Fruit fly (Drosophila melanogaster) whole organism, pupa: ENCODE results near the gene CG18675.

Experiments
- CG10348 ChIP-seq: fragments of 200-800 bp; sonication (Bioruptor generic); IDR thresholded peaks from 2 replicates; pipeline ENCODE4 v1.3.6; 2022; ENCODE audit warnings: missing biosample characterization, missing genetic modification characterization
- CG12605 ChIP-seq: fragments of 200-800 bp; sonication (Bioruptor generic); IDR thresholded peaks from 2 replicates; pipeline ENCODE4 v1.3.6; 2022; ENCODE audit warnings: missing biosample characterization, missing genetic modification characterization
- CG13204 ChIP-seq: fragments of 200-800 bp; sonication (Bioruptor generic); optimal IDR thresholded peaks from 2 replicates; lab custom pipeline; 2018; ENCODE audit warnings: missing biosample characterization, mild to moderate bottlenecking, missing genetic modification characterization, moderate library complexity
- CG14655 ChIP-seq: fragments of 200-800 bp; sonication (Bioruptor generic); optimal IDR thresholded peaks from 3 replicates; lab custom pipeline; 2017; ENCODE audit warnings: mild to moderate bottlenecking, missing biosample characterization, missing genetic modification reagents, missing genetic modification characterization
- CG15710 ChIP-seq: fragments of 200-800 bp; sonication (Bioruptor generic); optimal IDR thresholded peaks from 2 replicates; lab custom pipeline; 2018; ENCODE audit warnings: missing biosample characterization, mild to moderate bottlenecking, missing genetic modification characterization, moderate library complexity
- CG17806 ChIP-seq: fragments of 200-800 bp; sonication (Bioruptor generic); optimal IDR thresholded peaks from 2 replicates; lab custom pipeline; 2018; ENCODE audit warnings: missing biosample characterization, mild to moderate bottlenecking, missing genetic modification characterization, moderate library complexity
- CG32121 ChIP-seq: fragments of 200-800 bp; sonication (Bioruptor generic); IDR thresholded peaks from 2 replicates; pipeline ENCODE4 v1.3.6; 2022; ENCODE audit warnings: missing biosample characterization, missing genetic modification characterization
- CG34367 ChIP-seq: fragments of 200-800 bp; sonication (Bioruptor generic); optimal IDR thresholded peaks from 2 replicates; lab custom pipeline; 2018; ENCODE audit warnings: missing biosample characterization, mild to moderate bottlenecking, missing genetic modification characterization
- CG4496 ChIP-seq: fragments of 200-800 bp; sonication (Bioruptor generic); IDR thresholded peaks from 3 replicates; pipeline ENCODE4 v1.3.6; 2022; ENCODE audit warnings: missing biosample characterization, missing genetic modification characterization
- CG8159 ChIP-seq: fragments of 200-800 bp; sonication (Bioruptor generic); optimal IDR thresholded peaks from 3 replicates; lab custom pipeline; 2018; ENCODE audit warnings: missing biosample characterization, mild to moderate bottlenecking, missing genetic modification characterization, moderate library complexity
- CG8301 ChIP-seq: fragments of 200-800 bp; sonication (Bioruptor generic); optimal IDR thresholded peaks from 2 replicates; lab custom pipeline; 2018; ENCODE audit warnings: missing biosample characterization, mild to moderate bottlenecking, missing genetic modification characterization
- CG9948 ChIP-seq: fragments of 200-800 bp; sonication (Bioruptor generic); optimal IDR thresholded peaks from 2 replicates; lab custom pipeline; 2018; ENCODE audit warnings: missing biosample characterization, mild to moderate bottlenecking, missing genetic modification characterization, moderate library complexity
- D1 ChIP-seq: fragments of 200-800 bp; sonication (Bioruptor generic); optimal IDR thresholded peaks from 2 replicates; lab custom pipeline; 2018; ENCODE audit warnings: missing biosample characterization, mild to moderate bottlenecking, missing genetic modification characterization, moderate library complexity
- EcR ChIP-seq: fragments of 200-800 bp; sonication (Bioruptor generic); optimal IDR thresholded peaks from 3 replicates; lab custom pipeline; 2019; ENCODE audit warnings: missing biosample characterization, missing genetic modification characterization, mild to moderate bottlenecking, moderate library complexity, missing genetic modification reagents
- Ets98B ChIP-seq: fragments of 200-800 bp; sonication (Bioruptor generic); IDR thresholded peaks from 2 replicates; pipeline ENCODE4 v1.3.6; 2022; ENCODE audit warnings: missing biosample characterization, missing genetic modification characterization
- Pif1A ChIP-seq: fragments of 200-800 bp; sonication (Bioruptor generic); optimal IDR thresholded peaks from 3 replicates; lab custom pipeline; 2016; ENCODE audit warnings: missing biosample characterization, missing genetic modification characterization
- Pif1B ChIP-seq: fragments of 200-800 bp; sonication (Bioruptor generic); optimal IDR thresholded peaks from 3 replicates; lab custom pipeline; 2016; ENCODE audit warnings: missing biosample characterization, missing genetic modification characterization
- Snoo ChIP-seq: fragments of 200-800 bp; sonication (Bioruptor generic); optimal IDR thresholded peaks from 3 replicates; lab custom pipeline; 2017; ENCODE audit warnings: missing biosample characterization, mild to moderate bottlenecking, missing genetic modification characterization, inconsistent platforms
- fd96Ca ChIP-seq: fragments of 200-800 bp; sonication (Bioruptor generic); IDR thresholded peaks from 3 replicates; pipeline ENCODE4 v1.3.6; 2022; ENCODE audit warnings: missing biosample characterization, missing genetic modification characterization
- gl ChIP-seq: fragments of 200-800 bp; sonication (Bioruptor generic); optimal IDR thresholded peaks from 2 replicates; lab custom pipeline; 2018; ENCODE audit warnings: missing biosample characterization, mild to moderate bottlenecking, missing genetic modification characterization
- rn ChIP-seq: fragments of 200-800 bp; sonication (Bioruptor generic); IDR thresholded peaks from 2 replicates; pipeline ENCODE4 v1.3.6; 2022; ENCODE audit warnings: missing biosample characterization, missing genetic modification characterization

The CG18675 gene

dm6 chr3L:4219291-4220228 lies 45.9 kb downstream of the CG18675 start:
- TF ChIP-seq CG8301 (tag; lab: Kevin White, UChicago) (no peak), CG10348 (no peak), Snoo (tag; lab: Kevin White, UChicago) (no peak), Pif1B (GFP tag; lab: Kevin White, UChicago) (no peak), Ets98B (GFP tag; lab: Robert Waterston, UW) (peak; percentile 21; the same call in 1 of the 2 replicates), CG4496 (GFP tag; lab: Robert Waterston, UW) (peak; percentile 37; the same call in 1 of the 3 replicates), CG32121 (0 out of 2 replicates have a peak, but pooled peaks have one; percentile 12), gl (tag; lab: Kevin White, UChicago) (no peak), CG12605 (GFP tag; lab: Robert Waterston, UW) (no peak), CG14655 (GFP tag; lab: Kevin White, UChicago) (no peak), fd96Ca (GFP tag; lab: Robert Waterston, UW) (no peak), CG34367 (no peak)

dm6 chr3L:4220679-4221078 lies 47.0 kb downstream of the CG18675 start:
- TF ChIP-seq CG15710 (tag; lab: Kevin White, UChicago) (no peak), CG8301 (tag; lab: Kevin White, UChicago) (no peak), CG32121 (no peak), Pif1A (GFP tag; lab: Kevin White, UChicago) (no peak), CG9948 (no peak)

DNA sequence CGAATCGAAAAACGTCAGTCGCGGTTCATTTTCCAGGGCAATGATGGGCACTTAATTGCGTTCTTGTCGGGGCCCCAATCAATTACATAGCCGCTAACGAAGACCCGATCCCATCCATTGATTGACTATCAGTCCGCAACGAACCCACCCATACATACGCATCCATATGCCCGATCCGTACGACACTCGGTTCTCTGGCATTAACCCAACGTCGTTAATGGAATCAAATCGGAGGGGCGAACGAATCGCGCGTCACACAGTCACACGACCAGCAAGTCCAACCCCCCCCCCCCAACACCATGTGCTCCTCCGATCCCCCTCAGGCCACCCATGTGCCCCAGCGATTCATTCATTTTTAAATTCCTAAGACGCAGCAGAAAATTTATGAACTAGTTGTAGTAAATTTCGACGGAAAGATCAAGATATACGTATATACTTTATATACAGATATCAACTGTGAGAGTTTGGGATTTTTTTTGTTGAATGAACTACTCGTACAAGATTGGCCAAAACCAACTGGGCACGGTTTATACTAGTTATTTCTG lies 47.6 kb downstream of the CG18675 start:
- peak; percentile 74 for TF ChIP-seq EcR (GFP tag; lab: Kevin White, UChicago)
- TF ChIP-seq Pif1B (GFP tag; lab: Kevin White, UChicago) = no peak
- TF ChIP-seq Ets98B (GFP tag; lab: Robert Waterston, UW) = peak; percentile 64
- no peak for TF ChIP-seq D1
- no peak for TF ChIP-seq CG34367
- peak; percentile 55; the same call in 1 of the 2 replicates for TF ChIP-seq CG32121
- no peak for TF ChIP-seq CG14655 (GFP tag; lab: Kevin White, UChicago)
- no peak for TF ChIP-seq rn (GFP tag; lab: Robert Waterston, UW)
- no peak for TF ChIP-seq CG9948
- TF ChIP-seq Pif1A (GFP tag; lab: Kevin White, UChicago) = no peak
- peak; percentile 46 for TF ChIP-seq CG13204 (GFP tag; lab: Kevin White, UChicago)
- TF ChIP-seq CG10348 = no peak
- no peak for TF ChIP-seq gl (tag; lab: Kevin White, UChicago)
- TF ChIP-seq CG17806 (tag; lab: Kevin White, UChicago) = no peak
- no peak for TF ChIP-seq CG15710 (tag; lab: Kevin White, UChicago)
- peak; percentile 16 for TF ChIP-seq CG8159 (tag; lab: Kevin White, UChicago)
- no peak for TF ChIP-seq Snoo (tag; lab: Kevin White, UChicago)
- TF ChIP-seq CG8301 (tag; lab: Kevin White, UChicago) = no peak
- TF ChIP-seq CG4496 (GFP tag; lab: Robert Waterston, UW) = peak; percentile 37; the same call in 1 of the 3 replicates
- TF ChIP-seq fd96Ca (GFP tag; lab: Robert Waterston, UW) = no peak; the same call in 2 of the 3 replicates
- no peak for TF ChIP-seq CG12605 (GFP tag; lab: Robert Waterston, UW)

DNA sequence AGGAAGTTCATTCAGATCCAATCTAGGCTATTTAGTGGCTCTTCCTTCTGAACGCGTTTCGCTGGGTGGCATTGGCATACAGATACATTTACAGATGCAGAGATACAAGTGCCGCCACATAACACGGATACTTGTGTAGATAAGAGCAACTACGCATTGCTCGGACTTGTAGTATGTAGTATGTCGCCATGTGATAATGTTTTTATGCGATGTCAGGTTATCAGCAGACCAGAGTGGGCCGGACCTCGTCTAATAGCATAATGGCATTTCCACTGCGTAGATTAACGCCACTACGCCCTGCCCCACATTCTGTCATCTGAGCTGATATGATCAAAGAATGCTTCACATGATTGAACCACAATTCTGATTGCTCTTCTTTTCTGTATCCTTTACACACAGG lies 48.1 kb downstream of the CG18675 start:
- TF ChIP-seq CG15710 (tag; lab: Kevin White, UChicago) (no peak), CG13204 (GFP tag; lab: Kevin White, UChicago) (no peak), CG8159 (tag; lab: Kevin White, UChicago) (no peak), fd96Ca (GFP tag; lab: Robert Waterston, UW) (no peak), CG17806 (tag; lab: Kevin White, UChicago) (no peak), CG12605 (GFP tag; lab: Robert Waterston, UW) (no peak), Pif1A (GFP tag; lab: Kevin White, UChicago) (no peak), Pif1B (GFP tag; lab: Kevin White, UChicago) (no peak)

DNA sequence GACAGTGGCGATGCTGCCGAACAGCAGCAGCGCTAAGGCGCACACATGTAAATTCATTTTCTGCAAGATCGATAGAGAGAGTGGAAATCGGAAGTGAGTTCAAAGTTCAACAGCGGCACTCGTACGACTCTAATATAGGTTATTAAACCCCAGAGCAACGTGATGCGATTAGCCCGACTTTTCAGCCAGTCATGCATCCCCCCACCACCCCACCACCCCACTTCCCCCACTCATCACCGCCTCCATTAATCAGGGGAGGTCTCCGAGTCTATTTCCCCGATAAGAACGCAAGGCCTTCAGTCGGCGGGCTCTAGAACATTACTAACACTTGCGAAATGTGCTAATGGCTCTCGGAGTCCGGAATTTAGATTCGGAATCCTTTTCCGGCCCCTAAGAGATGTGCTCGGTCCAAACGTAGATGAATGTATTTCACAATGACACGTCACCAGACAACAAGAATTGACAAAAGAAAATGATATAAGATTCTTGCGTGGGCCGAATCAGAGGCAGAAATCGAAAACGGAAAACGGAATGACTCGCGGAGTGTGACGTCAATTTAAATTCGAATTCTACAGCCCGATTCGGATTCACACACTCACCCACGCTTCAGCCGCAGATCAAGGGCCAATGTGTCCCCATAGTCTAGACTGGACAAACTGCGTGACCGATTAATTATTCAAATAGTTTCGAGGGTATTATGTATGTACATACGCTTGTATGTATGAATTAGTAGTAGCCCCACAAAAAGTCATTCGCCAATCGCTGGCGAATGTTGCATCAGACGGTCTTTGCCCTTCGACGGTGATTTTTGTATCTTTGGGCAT lies 52.2 kb downstream of the CG18675 start:
- TF ChIP-seq Ets98B (GFP tag; lab: Robert Waterston, UW) (peak; percentile 30; the same call in 1 of the 2 replicates), EcR (GFP tag; lab: Kevin White, UChicago) (peak; percentile 40), fd96Ca (GFP tag; lab: Robert Waterston, UW) (0 out of 3 replicates have a peak, but pooled peaks have one; percentile 36), CG14655 (GFP tag; lab: Kevin White, UChicago) (peak; percentile 20), CG9948 (no peak), CG8301 (tag; lab: Kevin White, UChicago) (peak; percentile 18), CG4496 (GFP tag; lab: Robert Waterston, UW) (no peak), Pif1A (GFP tag; lab: Kevin White, UChicago) (no peak), gl (tag; lab: Kevin White, UChicago) (peak; percentile 8), CG17806 (tag; lab: Kevin White, UChicago) (no peak), CG8159 (tag; lab: Kevin White, UChicago) (no peak)
